Fruit fly (Drosophila melanogaster) whole organism, embryonic: ENCODE data around the gene CG6912.

ENCODE experiments used
- Atf3 ChIP-seq: fragments of 200-800 bp; sonication (Bioruptor generic); optimal IDR thresholded peaks from 3 replicates; lab custom pipeline; 2016; ENCODE audit warnings: missing biosample characterization, missing genetic modification characterization
- CG10147 ChIP-seq: fragments of 200-800 bp; sonication (Bioruptor generic); optimal IDR thresholded peaks from 2 replicates; lab custom pipeline; 2019; ENCODE audit warnings: missing biosample characterization, mild to moderate bottlenecking, missing genetic modification characterization, moderate library complexity
- CG1024 ChIP-seq: fragments of 200-800 bp; sonication (Bioruptor generic); IDR thresholded peaks from 2 replicates; pipeline ENCODE4 v1.3.6; 2022; ENCODE audit warnings: missing biosample characterization, missing genetic modification characterization
- CG12391 ChIP-seq: fragments of 200-800 bp; sonication (Bioruptor generic); optimal IDR thresholded peaks from 3 replicates; lab custom pipeline; 2018; ENCODE audit warnings: missing biosample characterization, mild to moderate bottlenecking, missing genetic modification characterization, moderate library complexity
- CG12744 ChIP-seq: fragments of 200-800 bp; sonication (Bioruptor generic); optimal IDR thresholded peaks from 2 replicates; lab custom pipeline; 2016; ENCODE audit warnings: missing biosample characterization, missing genetic modification characterization
- CG12769 ChIP-seq: fragments of 200-800 bp; sonication (Bioruptor generic); optimal IDR thresholded peaks from 2 replicates; lab custom pipeline; 2019; ENCODE audit warnings: missing biosample characterization, mild to moderate bottlenecking, missing genetic modification characterization, moderate library complexity
- CG13775 ChIP-seq: fragments of 200-800 bp; sonication (Bioruptor generic); optimal IDR thresholded peaks from 3 replicates; lab custom pipeline; 2017; ENCODE audit warnings: missing biosample characterization, mild to moderate bottlenecking, missing genetic modification characterization
- CG17328 ChIP-seq: fragments of 200-800 bp; sonication (Bioruptor generic); IDR thresholded peaks from 2 replicates; pipeline ENCODE4 v1.3.6; 2022; ENCODE audit warnings: missing biosample characterization, missing genetic modification characterization
- CG17385 ChIP-seq: fragments of 200-800 bp; sonication (Bioruptor generic); optimal IDR thresholded peaks from 3 replicates; lab custom pipeline; 2018; ENCODE audit warnings: missing biosample characterization, mild to moderate bottlenecking, missing genetic modification characterization
- CG18262 ChIP-seq: fragments of 200-800 bp; optimal IDR thresholded peaks from 3 replicates; lab custom pipeline; 2019; ENCODE audit warnings: missing biosample characterization, mild to moderate bottlenecking, missing genetic modification characterization, moderate library complexity
- CG2116 ChIP-seq: fragments of 200-800 bp; sonication (Bioruptor generic); optimal IDR thresholded peaks from 3 replicates; lab custom pipeline; 2018; ENCODE audit warnings: missing biosample characterization, mild to moderate bottlenecking, missing genetic modification characterization
- CG2202 ChIP-seq: fragments of 200-800 bp; sonication (Bioruptor generic); optimal IDR thresholded peaks from 2 replicates; lab custom pipeline; 2018; ENCODE audit warnings: missing biosample characterization, mild to moderate bottlenecking, missing genetic modification characterization
- CG30020 ChIP-seq: fragments of 200-800 bp; optimal IDR thresholded peaks from 2 replicates; lab custom pipeline; 2019; ENCODE audit warnings: missing biosample characterization, mild to moderate bottlenecking, missing genetic modification characterization, moderate library complexity
- CG31224 ChIP-seq: fragments of 200-800 bp; sonication (Bioruptor generic); IDR thresholded peaks from 2 replicates; pipeline ENCODE4 v1.3.6; 2022; ENCODE audit warnings: missing biosample characterization, missing genetic modification characterization
- CG32772 ChIP-seq: fragments of 200-800 bp; sonication (Bioruptor generic); IDR thresholded peaks from 2 replicates; pipeline ENCODE4 v1.3.6; 2022; ENCODE audit warnings: missing biosample characterization, missing genetic modification characterization
- CG3995 ChIP-seq: fragments of 200-800 bp; sonication (Bioruptor generic); optimal IDR thresholded peaks from 3 replicates; lab custom pipeline; 2016; ENCODE audit warnings: missing biosample characterization, missing genetic modification characterization
- CG4328 ChIP-seq: fragments of 200-800 bp; sonication (Bioruptor generic); optimal IDR thresholded peaks from 3 replicates; lab custom pipeline; 2017; ENCODE audit warnings: missing biosample characterization, missing genetic modification reagents, missing genetic modification characterization
- CG6683 ChIP-seq: fragments of 200-800 bp; sonication (Bioruptor generic); optimal IDR thresholded peaks from 2 replicates; lab custom pipeline; 2017; ENCODE audit warnings: missing biosample characterization, mild to moderate bottlenecking, missing genetic modification characterization, missing genetic modification reagents
- CG7556 ChIP-seq: fragments of 200-800 bp; sonication (Bioruptor generic); optimal IDR thresholded peaks from 2 replicates; lab custom pipeline; 2017; ENCODE audit warnings: missing biosample characterization, mild to moderate bottlenecking, missing genetic modification characterization
- CG8944 ChIP-seq: fragments of 200-800 bp; sonication (Bioruptor generic); optimal IDR thresholded peaks from 3 replicates; lab custom pipeline; 2016; ENCODE audit warnings: missing biosample characterization, missing genetic modification characterization
- CG9817 ChIP-seq: fragments of 200-800 bp; sonication (Bioruptor generic); optimal IDR thresholded peaks from 2 replicates; lab custom pipeline; 2018; ENCODE audit warnings: missing biosample characterization, mild to moderate bottlenecking, missing genetic modification characterization, moderate library complexity
- Dll ChIP-seq: fragments of 200-800 bp; sonication (Bioruptor generic); IDR thresholded peaks from 4 replicates; pipeline ENCODE4 v1.3.6; 2022; ENCODE audit warnings: missing biosample characterization, missing genetic modification characterization; ENCODE audit not compliant: partially characterized antibody
- H2.0 ChIP-seq: fragments of 200-800 bp; sonication (Bioruptor generic); IDR thresholded peaks from 2 replicates; pipeline ENCODE4 v1.3.6; 2022; ENCODE audit warnings: missing biosample characterization, missing genetic modification characterization
- HLH3B ChIP-seq: fragments of 200-800 bp; sonication (Bioruptor generic); IDR thresholded peaks from 2 replicates; pipeline ENCODE4 v1.3.6; 2022; ENCODE audit warnings: missing biosample characterization, missing genetic modification characterization
- HLH54F ChIP-seq: fragments of 200-800 bp; sonication (Bioruptor generic); optimal IDR thresholded peaks from 3 replicates; lab custom pipeline; 2016; ENCODE audit warnings: missing biosample characterization, missing genetic modification characterization
- Jarid2 ChIP-seq: fragments of 200-800 bp; sonication (Bioruptor generic); optimal IDR thresholded peaks from 3 replicates; lab custom pipeline; 2017; ENCODE audit warnings: mild to moderate bottlenecking, missing biosample characterization, missing genetic modification reagents, missing genetic modification characterization
- Lpt ChIP-seq: fragments of >200 bp; optimal IDR thresholded peaks from 2 replicates; lab custom pipeline; 2018; ENCODE audit warnings: missing biosample characterization, missing genetic modification characterization
- MTF-1 ChIP-seq: fragments of 200-800 bp; sonication (Bioruptor generic); optimal IDR thresholded peaks from 2 replicates; lab custom pipeline; 2018; ENCODE audit warnings: missing biosample characterization, mild to moderate bottlenecking, missing genetic modification characterization, borderline replicate concordance
- Rfx ChIP-seq: fragments of 200-800 bp; sonication (Bioruptor generic); IDR thresholded peaks from 2 replicates; pipeline ENCODE4 v1.3.6; 2022; ENCODE audit warnings: missing biosample characterization, missing genetic modification characterization
- Six4 ChIP-seq: fragments of 200-800 bp; sonication (Bioruptor generic); optimal IDR thresholded peaks from 2 replicates; lab custom pipeline; 2016; ENCODE audit warnings: missing biosample characterization, missing genetic modification characterization
- Spps ChIP-seq: fragments of 200-800 bp; sonication (Bioruptor generic); optimal IDR thresholded peaks from 2 replicates; lab custom pipeline; 2018; ENCODE audit warnings: missing biosample characterization, mild to moderate bottlenecking, missing genetic modification characterization
- Usf ChIP-seq: fragments of 200-800 bp; sonication (Bioruptor generic); optimal IDR thresholded peaks from 2 replicates; lab custom pipeline; 2017; ENCODE audit warnings: missing genotype, missing biosample characterization, missing genetic modification characterization
- al ChIP-seq: fragments of 200-800 bp; sonication (Bioruptor generic); IDR thresholded peaks from 2 replicates; pipeline ENCODE4 v1.3.6; 2022; ENCODE audit warnings: missing biosample characterization, missing genetic modification characterization
- ash1 ChIP-seq: fragments of 200-800 bp; sonication (Bioruptor generic); optimal IDR thresholded peaks from 2 replicates; lab custom pipeline; 2018; ENCODE audit warnings: missing biosample characterization, mild to moderate bottlenecking, missing genetic modification characterization
- caup ChIP-seq: fragments of 200-800 bp; sonication (Bioruptor generic); optimal IDR thresholded peaks from 3 replicates; lab custom pipeline; 2017; ENCODE audit warnings: missing biosample characterization, mild to moderate bottlenecking, missing genetic modification characterization, moderate library complexity; ENCODE audit not compliant: severe bottlenecking
- chn ChIP-seq: fragments of 200-800 bp; sonication (Bioruptor generic); optimal IDR thresholded peaks from 2 replicates; lab custom pipeline; 2016; ENCODE audit warnings: missing biosample characterization, missing genetic modification characterization
- hb ChIP-seq: fragments of 200-800 bp; sonication (Bioruptor generic); IDR thresholded peaks from 3 replicates; pipeline ENCODE4 v1.3.6; 2022; ENCODE audit warnings: missing biosample characterization, missing genetic modification characterization; ENCODE audit not compliant: partially characterized antibody
- hbn ChIP-seq: fragments of 200-800 bp; sonication (Bioruptor generic); IDR thresholded peaks from 2 replicates; pipeline ENCODE4 v1.3.6; 2022; ENCODE audit warnings: missing biosample characterization, missing genetic modification characterization; ENCODE audit not compliant: partially characterized antibody
- kah ChIP-seq: fragments of 200-800 bp; sonication (Bioruptor generic); optimal IDR thresholded peaks from 2 replicates; lab custom pipeline; 2018; ENCODE audit warnings: missing biosample characterization, mild to moderate bottlenecking, missing genetic modification characterization
- kni ChIP-seq: fragments of 200-800 bp; sonication (Bioruptor generic); optimal IDR thresholded peaks from 3 replicates; lab custom pipeline; 2017; ENCODE audit warnings: mild to moderate bottlenecking, missing biosample characterization, missing genetic modification reagents, missing genetic modification characterization
- nau ChIP-seq: fragments of 200-800 bp; sonication (Bioruptor generic); optimal IDR thresholded peaks from 3 replicates; lab custom pipeline; 2017; ENCODE audit warnings: missing biosample characterization, mild to moderate bottlenecking, missing genetic modification characterization, missing genetic modification reagents
- nerfin-1 ChIP-seq: fragments of 200-800 bp; sonication (Bioruptor generic); optimal IDR thresholded peaks from 3 replicates; lab custom pipeline; 2019; ENCODE audit warnings: missing biosample characterization, mild to moderate bottlenecking, missing genetic modification characterization, moderate library complexity
- pho ChIP-seq: fragments of 200-800 bp; sonication (Bioruptor generic); optimal IDR thresholded peaks from 2 replicates; lab custom pipeline; 2016; ENCODE audit warnings: missing biosample characterization, missing genetic modification characterization
- row ChIP-seq: fragments of 200-800 bp; sonication (Bioruptor generic); IDR thresholded peaks from 3 replicates; pipeline ENCODE4 v1.3.6; 2022; ENCODE audit warnings: missing biosample characterization, missing genetic modification characterization
- sim ChIP-seq: fragments of 200-800 bp; sonication (Bioruptor generic); IDR thresholded peaks from 2 replicates; pipeline ENCODE4 v1.3.6; 2022; ENCODE audit warnings: missing biosample characterization, missing genetic modification characterization
- slp2 ChIP-seq: fragments of 200-800 bp; sonication (Bioruptor generic); optimal IDR thresholded peaks from 2 replicates; lab custom pipeline; 2016; ENCODE audit warnings: missing biosample characterization, missing genetic modification characterization
- so ChIP-seq: fragments of 200-800 bp; sonication (Bioruptor generic); IDR thresholded peaks from 3 replicates; pipeline ENCODE4 v1.3.6; 2022; ENCODE audit warnings: missing biosample characterization, missing genetic modification characterization
- stwl ChIP-seq: fragments of 200-800 bp; sonication (Bioruptor generic); optimal IDR thresholded peaks from 3 replicates; lab custom pipeline; 2018; ENCODE audit warnings: missing biosample characterization, mild to moderate bottlenecking, missing genetic modification characterization, moderate library complexity
- ttk ChIP-seq: fragments of 200-800 bp; sonication (Bioruptor generic); IDR thresholded peaks from 2 replicates; pipeline ENCODE4 v2.1.2; 2022; ENCODE audit warnings: missing biosample characterization, missing genetic modification characterization
- wor ChIP-seq: fragments of 200-800 bp; sonication (Bioruptor generic); IDR thresholded peaks from 2 replicates; pipeline ENCODE4 v1.3.6; 2022; ENCODE audit warnings: missing biosample characterization, missing genetic modification characterization

CG6912 gene

DNA sequence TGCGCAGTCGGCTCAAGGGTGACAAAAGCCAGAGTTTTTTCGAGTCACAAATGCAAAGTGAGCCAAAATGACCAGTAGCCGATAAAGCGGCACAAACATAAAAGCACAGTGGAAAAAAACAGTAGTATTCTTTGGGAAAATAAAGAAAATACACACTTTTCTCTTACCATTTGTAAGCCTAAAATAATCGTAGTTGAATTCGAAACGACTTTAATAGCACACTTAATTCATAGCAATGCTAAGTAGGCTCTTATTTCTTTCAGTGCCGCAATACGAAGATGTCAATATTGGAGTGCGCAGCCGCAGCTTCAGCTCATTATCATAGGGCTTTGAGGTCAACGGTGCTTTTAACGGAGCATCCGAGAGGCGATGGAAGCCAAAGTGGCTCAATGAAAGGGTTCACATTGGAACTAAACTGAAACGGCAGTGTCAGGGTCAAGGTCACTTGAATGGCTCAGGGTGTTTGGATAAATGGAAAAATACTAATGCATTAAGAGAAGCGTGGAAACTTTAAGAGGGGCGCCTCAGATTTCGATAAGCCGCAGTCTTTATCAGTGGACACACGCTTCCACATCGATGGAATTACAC is 49.1 kb downstream of the CG6912 start (continued):
- TF ChIP-seq CG12391 (tag; lab: Kevin White, UChicago) (peak; percentile 77), CG18262 (tag; lab: Kevin White, UChicago) (peak; percentile 78), nerfin-1 (tag; lab: Kevin White, UChicago) (peak; percentile 61), Rfx (GFP tag; lab: Robert Waterston, UW) (peak; percentile 93), slp2 (GFP tag; lab: Kevin White, UChicago) (peak; percentile 79), CG10147 (GFP tag; lab: Kevin White, UChicago) (peak; percentile 75), chn (GFP tag; lab: Kevin White, UChicago) (peak; percentile 79), CG7556 (GFP tag; lab: Kevin White, UChicago) (peak; percentile 80), so (peak; percentile 93), Usf (GFP tag; lab: Kevin White, UChicago) (no peak), Atf3 (GFP tag; lab: Kevin White, UChicago) (peak; percentile 71), Lpt (GFP tag; lab: Kevin White, UChicago) (no peak), CG13775 (GFP tag; lab: Kevin White, UChicago) (peak; percentile 58), al (GFP tag; lab: Robert Waterston, UW) (peak; percentile 82), H2.0 (GFP tag; lab: Robert Waterston, UW) (peak; percentile 92), hb (GFP tag; lab: Robert Waterston, UW) (no peak), caup (GFP tag; lab: Kevin White, UChicago) (peak; percentile 78), hbn (GFP tag; lab: Robert Waterston, UW) (no peak), CG2116 (peak; percentile 26), CG17385 (GFP tag; lab: Kevin White, UChicago) (peak; percentile 71), row (GFP tag; lab: Robert Waterston, UW) (peak; percentile 90), Spps (tag; lab: Kevin White, UChicago) (peak; percentile 51), wor (GFP tag; lab: Robert Waterston, UW) (peak; percentile 79), ash1 (GFP tag; lab: Kevin White, UChicago) (no peak), CG17328 (GFP tag; lab: Robert Waterston, UW) (peak; percentile 87), HLH54F (GFP tag; lab: Kevin White, UChicago) (peak; percentile 70), pho (GFP tag; lab: Kevin White, UChicago) (peak; percentile 49), CG12769 (tag; lab: Kevin White, UChicago) (peak; percentile 84), MTF-1 (GFP tag; lab: Kevin White, UChicago) (peak; percentile 58), CG9817 (tag; lab: Kevin White, UChicago) (peak; percentile 80), CG3995 (GFP tag; lab: Kevin White, UChicago) (peak; percentile 29), Jarid2 (GFP tag; lab: Kevin White, UChicago) (peak; percentile 56), sim (0 out of 2 replicates have a peak, but pooled peaks have one; percentile 38), CG8944 (GFP tag; lab: Kevin White, UChicago) (peak; percentile 88), CG1024 (GFP tag; lab: Robert Waterston, UW) (peak; percentile 82), CG12744 (GFP tag; lab: Kevin White, UChicago) (peak; percentile 57), kah (GFP tag; lab: Kevin White, UChicago) (peak; percentile 68), kni (no peak), HLH3B (peak; percentile 94), nau (GFP tag; lab: Kevin White, UChicago) (peak; percentile 57), CG4328 (peak; percentile 3), CG6683 (peak; percentile 65), CG31224 (peak; percentile 73), CG2202 (tag; lab: Kevin White, UChicago) (no peak), ttk (peak; percentile 91), Dll (GFP tag; lab: Robert Waterston, UW) (no peak), Six4 (GFP tag; lab: Kevin White, UChicago) (peak; percentile 76), stwl (tag; lab: Kevin White, UChicago) (no peak), CG32772 (GFP tag; lab: Robert Waterston, UW) (peak; percentile 90), CG30020 (tag; lab: Kevin White, UChicago) (no peak)
